Fruit fly (Drosophila melanogaster) whole organism, embryonic: Measurements from ENCODE around the gene Rab8.

Experiments
- Awh ChIP-seq: fragments of 200-800 bp; sonication (Bioruptor generic); IDR thresholded peaks from 2 replicates; pipeline ENCODE4, ENCODE4 v1.3.6; 2022; ENCODE audit warnings: missing biosample characterization, missing genetic modification characterization
- Bgb ChIP-seq: fragments of 200-800 bp; sonication (Bioruptor generic); IDR thresholded peaks from 2 replicates; pipeline ENCODE4 v1.3.6; 2022; ENCODE audit warnings: missing biosample characterization, missing genetic modification characterization; ENCODE audit not compliant: partially characterized antibody
- CG10267 ChIP-seq: fragments of 200-800 bp; sonication (Bioruptor generic); optimal IDR thresholded peaks from 2 replicates; lab custom pipeline; 2018; ENCODE audit warnings: missing biosample characterization, mild to moderate bottlenecking, missing genetic modification characterization, moderate library complexity
- CG10543 ChIP-seq: fragments of 200-800 bp; sonication (Bioruptor generic); optimal IDR thresholded peaks from 3 replicates; lab custom pipeline; 2017; ENCODE audit warnings: missing biosample characterization, mild to moderate bottlenecking, missing genetic modification characterization, moderate library complexity
- CG10959 ChIP-seq: fragments of 200-800 bp; sonication (Bioruptor generic); IDR thresholded peaks from 2 replicates; pipeline ENCODE4 v1.3.6; 2022; ENCODE audit warnings: missing biosample characterization, missing genetic modification characterization
- CG10979 ChIP-seq: fragments of 200-800 bp; sonication (Bioruptor generic); optimal IDR thresholded peaks from 2 replicates; lab custom pipeline; 2018; ENCODE audit warnings: missing biosample characterization, mild to moderate bottlenecking, missing genetic modification characterization, moderate library complexity
- CG11723 ChIP-seq: fragments of 200-800 bp; sonication (Bioruptor generic); optimal IDR thresholded peaks from 2 replicates; lab custom pipeline; 2017; ENCODE audit warnings: missing biosample characterization, mild to moderate bottlenecking, missing genetic modification characterization
- CG14860 ChIP-seq: fragments of 200-800 bp; sonication (Bioruptor generic); IDR thresholded peaks from 3 replicates; pipeline ENCODE4 v1.3.6; 2022; ENCODE audit warnings: missing biosample characterization, missing genetic modification characterization; ENCODE audit not compliant: partially characterized antibody
- CG15601 ChIP-seq: fragments of 200-800 bp; sonication (Bioruptor generic); optimal IDR thresholded peaks from 3 replicates; lab custom pipeline; 2019; ENCODE audit warnings: missing biosample characterization, mild to moderate bottlenecking, missing genetic modification characterization, moderate library complexity
- CG1602 ChIP-seq: fragments of 200-800 bp; sonication (Bioruptor generic); optimal IDR thresholded peaks from 3 replicates; lab custom pipeline; 2016; ENCODE audit warnings: missing biosample characterization, missing genetic modification characterization
- CG16815 ChIP-seq: fragments of 200-800 bp; sonication (Bioruptor generic); optimal IDR thresholded peaks from 3 replicates; lab custom pipeline; 2017; ENCODE audit warnings: missing biosample characterization, mild to moderate bottlenecking, missing genetic modification characterization
- CG17385 ChIP-seq: fragments of 200-800 bp; sonication (Bioruptor generic); optimal IDR thresholded peaks from 3 replicates; lab custom pipeline; 2018; ENCODE audit warnings: missing biosample characterization, mild to moderate bottlenecking, missing genetic modification characterization
- CG1792 ChIP-seq: fragments of 200-800 bp; sonication (Bioruptor generic); optimal IDR thresholded peaks from 2 replicates; lab custom pipeline; 2016; ENCODE audit warnings: missing biosample characterization, missing genetic modification characterization
- CG18619 ChIP-seq: fragments of 200-800 bp; sonication (Bioruptor generic); optimal IDR thresholded peaks from 3 replicates; lab custom pipeline; 2017; ENCODE audit warnings: missing biosample characterization, mild to moderate bottlenecking, missing genetic modification characterization
- CG2120 ChIP-seq: fragments of 200-800 bp; sonication (Bioruptor generic); optimal IDR thresholded peaks from 3 replicates; lab custom pipeline; 2016; ENCODE audit warnings: missing biosample characterization, missing genetic modification characterization
- CG30020 ChIP-seq: fragments of 200-800 bp; optimal IDR thresholded peaks from 2 replicates; lab custom pipeline; 2019; ENCODE audit warnings: missing biosample characterization, mild to moderate bottlenecking, missing genetic modification characterization, moderate library complexity
- CG3163 ChIP-seq: fragments of 200-800 bp; sonication (Bioruptor generic); optimal IDR thresholded peaks from 3 replicates; lab custom pipeline; 2016; ENCODE audit warnings: missing biosample characterization, missing genetic modification characterization
- CG4282 ChIP-seq: fragments of 200-800 bp; sonication (Bioruptor generic); optimal IDR thresholded peaks from 2 replicates; lab custom pipeline; 2016; ENCODE audit warnings: missing biosample characterization, missing genetic modification characterization
- CG4820 ChIP-seq: fragments of 200-800 bp; sonication (Bioruptor generic); optimal IDR thresholded peaks from 3 replicates; lab custom pipeline; 2016; ENCODE audit warnings: missing biosample characterization, missing genetic modification characterization
- CG6654 ChIP-seq: fragments of 200-800 bp; sonication (Bioruptor generic); optimal IDR thresholded peaks from 2 replicates; lab custom pipeline; 2017; ENCODE audit warnings: missing biosample characterization, mild to moderate bottlenecking, missing genetic modification characterization
- Deaf1 ChIP-seq: fragments of 200-800 bp; optimal IDR thresholded peaks from 3 replicates; lab custom pipeline; 2019; ENCODE audit warnings: missing biosample characterization, mild to moderate bottlenecking, missing genetic modification characterization, moderate library complexity
- Dref ChIP-seq: fragments of 200-800 bp; sonication (Bioruptor generic); IDR thresholded peaks from 2 replicates; pipeline ENCODE4 v1.3.6; 2022; ENCODE audit warnings: missing biosample characterization, missing genetic modification characterization
- Eip74EF ChIP-seq, 2 experiments: fragments of 200-800 bp in 1 of 2; fragments of >200 bp in 1 of 2; sonication (Bioruptor generic) in 1 of 2; optimal IDR thresholded peaks; 2 replicates each; lab custom pipeline; 2017 to 2019; ENCODE audit warnings: missing biosample characterization in 2 of 2, missing genetic modification characterization in 2 of 2, mild to moderate bottlenecking in 1 of 2, moderate library complexity in 1 of 2
- Ets97D ChIP-seq: fragments of 200-800 bp; sonication (Bioruptor generic); optimal IDR thresholded peaks from 3 replicates; lab custom pipeline; 2016; ENCODE audit warnings: missing biosample characterization, missing genetic modification characterization
- HLHmδ ChIP-seq: fragments of 200-800 bp; sonication (Bioruptor generic); optimal IDR thresholded peaks from 2 replicates; lab custom pipeline; 2018; ENCODE audit warnings: missing biosample characterization, mild to moderate bottlenecking, missing genetic modification characterization, moderate library complexity
- Hey ChIP-seq: fragments of 200-800 bp; sonication (Bioruptor generic); optimal IDR thresholded peaks from 3 replicates; lab custom pipeline; 2018; ENCODE audit warnings: missing biosample characterization, mild to moderate bottlenecking, missing genetic modification characterization
- Myb ChIP-seq: fragments of 200-800 bp; sonication (Bioruptor generic); optimal IDR thresholded peaks from 2 replicates; lab custom pipeline; 2016; ENCODE audit warnings: missing biosample characterization, missing genetic modification characterization
- NFAT ChIP-seq: fragments of 200-800 bp; sonication (Bioruptor generic); IDR thresholded peaks from 2 replicates; pipeline ENCODE4 v1.3.6; 2022; ENCODE audit warnings: missing biosample characterization, missing genetic modification characterization
- NK7.1 ChIP-seq: fragments of 200-800 bp; sonication (Bioruptor generic); optimal IDR thresholded peaks from 3 replicates; lab custom pipeline; 2016; ENCODE audit warnings: missing biosample characterization, missing genetic modification characterization
- Stat92E ChIP-seq, 3 experiments: fragments of >200 bp in 2 of 3; fragments of 200-800 bp in 1 of 3; sonication (Bioruptor generic) in 1 of 3; optimal IDR thresholded peaks; 2 replicates each; lab custom pipeline; 2017 to 2019; ENCODE audit warnings: missing biosample characterization in 3 of 3, missing genetic modification characterization in 3 of 3, mild to moderate bottlenecking in 1 of 3, moderate library complexity in 1 of 3
- Xbp1 ChIP-seq: fragments of 200-800 bp; sonication (Bioruptor generic); optimal IDR thresholded peaks from 3 replicates; lab custom pipeline; 2016; ENCODE audit warnings: missing biosample characterization, mild to moderate bottlenecking, missing genetic modification characterization
- ac ChIP-seq: fragments of 200-800 bp; sonication (Bioruptor generic); optimal IDR thresholded peaks from 3 replicates; lab custom pipeline; 2017; ENCODE audit warnings: missing biosample characterization, mild to moderate bottlenecking, missing genetic modification characterization
- ara ChIP-seq: fragments of 200-800 bp; sonication (Bioruptor generic); IDR thresholded peaks from 2 replicates; pipeline ENCODE4 v1.3.6; 2022; ENCODE audit warnings: missing biosample characterization, missing genetic modification characterization
- ase ChIP-seq: fragments of 200-800 bp; sonication (Bioruptor generic); IDR thresholded peaks from 3 replicates; pipeline ENCODE4 v1.3.6; 2022; ENCODE audit warnings: missing biosample characterization, missing genetic modification characterization
- chm ChIP-seq: fragments of 200-800 bp; sonication (Bioruptor generic); IDR thresholded peaks from 2 replicates; pipeline ENCODE4 v1.3.6; 2022; ENCODE audit warnings: missing biosample characterization, missing genetic modification characterization
- fd3F ChIP-seq: fragments of 200-800 bp; sonication (Bioruptor generic); optimal IDR thresholded peaks from 2 replicates; lab custom pipeline; 2018; ENCODE audit warnings: missing biosample characterization, mild to moderate bottlenecking, missing genetic modification characterization, moderate library complexity
- gcm2 ChIP-seq: fragments of 200-800 bp; sonication (Bioruptor generic); optimal IDR thresholded peaks from 2 replicates; lab custom pipeline; 2016; ENCODE audit warnings: missing biosample characterization, missing genetic modification characterization
- gt ChIP-seq: fragments of 200-800 bp; sonication (Bioruptor generic); IDR thresholded peaks from 2 replicates; pipeline ENCODE4 v1.3.6; 2022; ENCODE audit warnings: missing biosample characterization, missing genetic modification characterization
- jing ChIP-seq: fragments of 200-800 bp; sonication (Bioruptor generic); optimal IDR thresholded peaks from 2 replicates; lab custom pipeline; 2018; ENCODE audit warnings: missing biosample characterization, mild to moderate bottlenecking, missing genetic modification characterization
- lola ChIP-seq, 3 experiments: fragments of >200 bp in 2 of 3; fragments of 200-800 bp in 1 of 3; sonication (Bioruptor generic) in 1 of 3; optimal IDR thresholded peaks; 2 replicates each; lab custom pipeline; 2017 to 2019; ENCODE audit warnings: missing biosample characterization in 3 of 3, missing genetic modification characterization in 3 of 3, mild to moderate bottlenecking in 1 of 3, moderate library complexity in 1 of 3
- luna ChIP-seq: fragments of 200-800 bp; sonication (Bioruptor generic); optimal IDR thresholded peaks from 2 replicates; lab custom pipeline; 2016; ENCODE audit warnings: missing biosample characterization, missing genetic modification characterization
- onecut ChIP-seq: fragments of 200-800 bp; sonication (Bioruptor generic); IDR thresholded peaks from 2 replicates; pipeline ENCODE4 v1.3.6; 2022; ENCODE audit warnings: missing biosample characterization, missing genetic modification characterization
- pzg ChIP-seq: fragments of 200-800 bp; sonication (Bioruptor generic); optimal IDR thresholded peaks from 3 replicates; lab custom pipeline; 2018; ENCODE audit warnings: missing biosample characterization, mild to moderate bottlenecking, missing genetic modification characterization, moderate library complexity
- sd ChIP-seq: fragments of 200-800 bp; sonication (Bioruptor generic); optimal IDR thresholded peaks from 3 replicates; lab custom pipeline; 2018; ENCODE audit warnings: missing biosample characterization, mild to moderate bottlenecking, missing genetic modification characterization, moderate library complexity
- sqz ChIP-seq: fragments of 200-800 bp; sonication (Bioruptor generic); optimal IDR thresholded peaks from 3 replicates; lab custom pipeline; 2018; ENCODE audit warnings: missing biosample characterization, mild to moderate bottlenecking, missing genetic modification characterization
- tgo ChIP-seq: fragments of 200-800 bp; sonication (Bioruptor generic); IDR thresholded peaks from 3 replicates; pipeline ENCODE4 v1.3.6; 2022; ENCODE audit warnings: missing biosample characterization, missing genetic modification characterization
- tup ChIP-seq: fragments of 200-800 bp; sonication (Bioruptor generic); optimal IDR thresholded peaks from 2 replicates; lab custom pipeline; 2016; ENCODE audit warnings: missing biosample characterization, mild to moderate bottlenecking, missing genetic modification characterization, moderate library complexity
- zen2 ChIP-seq: fragments of 200-800 bp; sonication (Bioruptor generic); IDR thresholded peaks from 3 replicates; pipeline ENCODE4 v1.3.6; 2022; ENCODE audit warnings: missing biosample characterization, missing genetic modification characterization; ENCODE audit not compliant: partially characterized antibody

Rab8 gene

DNA sequence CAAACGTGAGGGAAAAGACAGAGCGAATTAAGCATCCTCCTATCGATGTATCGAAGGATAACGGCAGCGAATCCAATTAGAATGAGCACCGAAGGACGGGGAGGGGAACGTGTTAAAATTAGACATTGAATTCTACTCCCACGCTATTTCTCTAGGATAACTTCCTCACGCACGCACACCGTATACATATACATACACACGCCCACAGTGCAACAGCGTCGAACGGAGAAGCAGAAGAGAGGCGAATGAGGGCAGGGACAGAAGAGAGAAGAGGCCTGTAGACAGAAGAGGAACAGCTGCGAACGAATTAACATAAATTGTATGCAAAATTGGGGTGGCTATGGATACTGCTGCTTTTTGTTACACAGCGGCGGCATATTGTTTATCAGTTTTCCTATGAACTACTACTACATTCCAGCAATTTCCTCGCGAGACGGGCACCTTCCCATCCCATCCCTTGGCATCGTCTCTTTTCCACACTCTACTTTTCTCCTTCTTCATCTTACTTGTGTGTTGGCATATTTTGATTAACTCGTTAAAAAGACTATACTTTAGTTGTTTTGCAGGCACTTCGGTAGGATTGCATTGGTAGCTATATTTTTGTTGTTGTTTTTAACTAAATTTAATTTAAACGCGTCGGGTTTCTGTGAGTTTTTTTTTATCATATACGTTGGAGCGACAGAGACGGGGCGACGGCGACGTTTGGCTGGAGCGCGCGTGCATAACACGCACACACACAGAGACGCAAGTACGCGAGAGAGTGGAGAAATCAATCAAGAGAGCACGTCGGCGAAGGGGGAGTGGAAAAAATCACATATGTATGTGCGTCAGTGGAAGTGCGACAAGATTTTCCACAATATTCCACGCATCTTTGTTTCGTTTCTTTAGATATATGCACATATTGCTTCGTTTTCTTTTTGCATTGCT lies 37.6 kb upstream of the Rab8 start (continued):
- TF ChIP-seq CG1792 (GFP tag; lab: Kevin White, UChicago) (no peak), CG16815 (no peak), gcm2 (GFP tag; lab: Kevin White, UChicago) (no peak), CG10543 (peak; percentile 12), ac (GFP tag; lab: Kevin White, UChicago) (no peak), Dref (GFP tag; lab: Robert Waterston, UW) (no peak), CG18619 (GFP tag; lab: Kevin White, UChicago) (no peak), zen2 (GFP tag; lab: Robert Waterston, UW) (no peak), CG14860 (GFP tag; lab: Robert Waterston, UW) (no peak), CG3163 (GFP tag; lab: Kevin White, UChicago) (peak; percentile 54), CG15601 (tag; lab: Kevin White, UChicago) (no peak), tgo (no peak), Xbp1 (GFP tag; lab: Kevin White, UChicago) (no peak), CG11723 (GFP tag; lab: Kevin White, UChicago) (no peak), Ets97D (GFP tag; lab: Kevin White, UChicago) (no peak), CG2120 (GFP tag; lab: Kevin White, UChicago) (no peak), jing (GFP tag; lab: Kevin White, UChicago) (no peak), HLHmδ (GFP tag; lab: Kevin White, UChicago) (peak; percentile 31), pzg (no peak), sd (tag; lab: Kevin White, UChicago) (peak; percentile 91), chm (peak; percentile 38; the same call in 1 of the 2 replicates), Stat92E (GFP tag; optimal IDR thresholded peaks at IDR 0.05; lab: Kevin White, UChicago) (no peak), onecut (peak; percentile 86), Eip74EF (GFP tag; optimal IDR thresholded peaks at IDR 0.05; lab: Kevin White, UChicago) (no peak), NFAT (GFP tag; lab: Robert Waterston, UW) (no peak), NK7.1 (GFP tag; lab: Kevin White, UChicago) (no peak), Bgb (no peak), Hey (no peak), luna (GFP tag; lab: Kevin White, UChicago) (no peak), CG17385 (GFP tag; lab: Kevin White, UChicago) (peak; percentile 14), CG1602 (no peak), CG30020 (no peak), ase (GFP tag; lab: Robert Waterston, UW) (no peak), CG4820 (GFP tag; lab: Kevin White, UChicago) (no peak), CG10959 (GFP tag; lab: Robert Waterston, UW) (no peak), CG4282 (GFP tag; lab: Kevin White, UChicago) (no peak), lola (GFP tag; optimal IDR thresholded peaks at IDR 0.05; lab: Kevin White, UChicago) (no peak), fd3F (GFP tag; lab: Kevin White, UChicago) (no peak), CG10979 (no peak), tup (no peak), ara (GFP tag; lab: Robert Waterston, UW) (no peak), Deaf1 (tag; lab: Kevin White, UChicago) (no peak), CG6654 (no peak), CG10267 (no peak), sqz (GFP tag; lab: Kevin White, UChicago) (peak; percentile 84), Awh (GFP tag; lab: Robert Waterston, UW) (no peak), Myb (GFP tag; lab: Kevin White, UChicago) (no peak), gt (no peak)
